Worm (Caenorhabditis elegans) whole organism, L2 larva: Measurements from ENCODE around the gene rde-1.

Source experiments
- C34F6.9 ChIP-seq: fragments of 150-350 bp; optimal IDR thresholded peaks from 2 replicates; lab custom pipeline; 2014; ENCODE audit warnings: missing biosample characterization, missing genetic modification characterization
- R02D3.7 ChIP-seq: fragments of 150-350 bp; optimal IDR thresholded peaks from 2 replicates; lab custom pipeline; 2014; ENCODE audit warnings: missing biosample characterization, missing genetic modification characterization
- Y55F3AM.14 ChIP-seq: fragments of 200-800 bp; sonication (Bioruptor generic); optimal IDR thresholded peaks from 2 replicates; lab custom pipeline; 2018; ENCODE audit warnings: mild to moderate bottlenecking, missing genetic modification characterization, missing compliant biosample characterization
- ama-1 ChIP-seq: fragments of 150-350 bp; optimal IDR thresholded peaks from 2 replicates; lab custom pipeline; 2018; ENCODE audit warnings: inconsistent platforms
- blmp-1 ChIP-seq: sonication (generic microtip); optimal IDR thresholded peaks from 2 replicates; lab custom pipeline; 2017; ENCODE audit warnings: missing genetic modification characterization, mild to moderate bottlenecking, missing compliant biosample characterization, antibody characterized with exemption, moderate library complexity; ENCODE audit not compliant: insufficient read depth
- ceh-16 ChIP-seq: fragments of 150-350 bp; optimal IDR thresholded peaks from 2 replicates; lab custom pipeline; 2014; ENCODE audit warnings: missing biosample characterization, missing genetic modification characterization
- ceh-82 ChIP-seq: fragments of 150-350 bp; optimal IDR thresholded peaks from 2 replicates; lab custom pipeline; 2014; ENCODE audit warnings: missing biosample characterization, missing genetic modification characterization
- crh-2 ChIP-seq: sonication (generic microtip); optimal IDR thresholded peaks from 2 replicates; lab custom pipeline; 2017; ENCODE audit warnings: missing biosample characterization, missing genetic modification characterization
- dmd-4 ChIP-seq: sonication (generic microtip); optimal IDR thresholded peaks from 2 replicates; lab custom pipeline; 2017; ENCODE audit warnings: missing biosample characterization, missing genetic modification characterization
- egl-27 ChIP-seq: sonication (generic microtip); optimal IDR thresholded peaks from 3 replicates; lab custom pipeline; 2017; ENCODE audit warnings: missing biosample characterization, missing genetic modification reagents, missing genetic modification characterization
- elt-3 ChIP-seq: sonication (generic microtip); optimal IDR thresholded peaks from 2 replicates; lab custom pipeline; 2017; ENCODE audit warnings: missing biosample characterization, missing genetic modification characterization
- fos-1 ChIP-seq: fragments of 150-350 bp; optimal IDR thresholded peaks from 2 replicates; lab custom pipeline; 2014; ENCODE audit warnings: missing biosample characterization, missing genetic modification characterization
- gmeb-1 ChIP-seq: fragments of 150-350 bp; optimal IDR thresholded peaks from 2 replicates; lab custom pipeline; 2014; ENCODE audit warnings: missing biosample characterization, missing genetic modification characterization
- lin-13 ChIP-seq: fragments of 150-350 bp; optimal IDR thresholded peaks from 2 replicates; lab custom pipeline; 2014; ENCODE audit warnings: missing biosample characterization, missing genetic modification reagents, missing genetic modification characterization
- lsy-2 ChIP-seq, 2 experiments: fragments of 150-350 bp in 1 of 2; sonication (generic microtip) in 1 of 2; optimal IDR thresholded peaks; 2 replicates each; lab custom pipeline; 2014 to 2017; ENCODE audit warnings: missing biosample characterization in 2 of 2, missing genetic modification characterization in 2 of 2
- mab-5 ChIP-seq: fragments of 150-350 bp; optimal IDR thresholded peaks from 2 replicates; lab custom pipeline; 2014; ENCODE audit warnings: missing biosample characterization, missing genetic modification characterization
- nhr-11 ChIP-seq: fragments of 150-350 bp; optimal IDR thresholded peaks from 2 replicates; lab custom pipeline; 2014; ENCODE audit warnings: missing biosample characterization, missing genetic modification characterization
- nhr-12 ChIP-seq: fragments of 150-350 bp; optimal IDR thresholded peaks from 2 replicates; lab custom pipeline; 2014; ENCODE audit warnings: missing biosample characterization, missing genetic modification characterization
- nhr-129 ChIP-seq: fragments of 150-350 bp; optimal IDR thresholded peaks from 2 replicates; lab custom pipeline; 2014; ENCODE audit warnings: missing biosample characterization, missing genetic modification characterization
- nhr-21 ChIP-seq: fragments of 150-350 bp; optimal IDR thresholded peaks from 2 replicates; lab custom pipeline; 2014; ENCODE audit warnings: missing biosample characterization, missing genetic modification characterization
- nhr-23 ChIP-seq: fragments of 150-350 bp; optimal IDR thresholded peaks from 2 replicates; lab custom pipeline; 2014; ENCODE audit warnings: missing biosample characterization, missing genetic modification reagents, missing genetic modification characterization
- nhr-25 ChIP-seq: fragments of 150-350 bp; sonication (generic microtip); optimal IDR thresholded peaks from 3 replicates; lab custom pipeline; 2014; ENCODE audit warnings: missing biosample characterization, missing genetic modification characterization
- nhr-6 ChIP-seq: fragments of 150-350 bp; optimal IDR thresholded peaks from 2 replicates; lab custom pipeline; 2014; ENCODE audit warnings: missing biosample characterization, missing genetic modification characterization
- nhr-77 ChIP-seq: fragments of 150-350 bp; optimal IDR thresholded peaks from 2 replicates; lab custom pipeline; 2014; ENCODE audit warnings: missing biosample characterization, missing genetic modification characterization
- peb-1 ChIP-seq: fragments of 150-350 bp; optimal IDR thresholded peaks from 2 replicates; lab custom pipeline; 2014; ENCODE audit warnings: missing biosample characterization, missing genetic modification characterization
- sem-4 ChIP-seq: fragments of 150-350 bp; optimal IDR thresholded peaks from 2 replicates; lab custom pipeline; 2014; ENCODE audit warnings: missing biosample characterization, missing genetic modification reagents, missing genetic modification characterization
- sma-3 ChIP-seq: sonication (generic microtip); optimal IDR thresholded peaks from 2 replicates; lab custom pipeline; 2016; ENCODE audit warnings: missing genetic modification reagents, missing genetic modification characterization, missing compliant biosample characterization
- sma-9 ChIP-seq, 2 experiments: fragments of 150-350 bp in 1 of 2; sonication (generic microtip) in 1 of 2; optimal IDR thresholded peaks; 2 replicates each; lab custom pipeline; 2014 to 2016; ENCODE audit warnings: missing genetic modification characterization in 2 of 2, mild to moderate bottlenecking in 1 of 2, missing biosample characterization in 1 of 2, missing compliant biosample characterization in 1 of 2, missing genetic modification reagents in 1 of 2, moderate library complexity in 1 of 2
- snpc-4 ChIP-seq: fragments of 150-350 bp; optimal IDR thresholded peaks from 2 replicates; lab custom pipeline; 2014; ENCODE audit warnings: missing biosample characterization, missing genetic modification characterization
- unc-39 ChIP-seq: fragments of 150-350 bp; optimal IDR thresholded peaks from 2 replicates; lab custom pipeline; 2014; ENCODE audit warnings: missing biosample characterization, missing genetic modification characterization
- unc-55 ChIP-seq: fragments of 150-350 bp; sonication (generic microtip); optimal IDR thresholded peaks from 3 replicates; lab custom pipeline; 2014; ENCODE audit warnings: missing biosample characterization, missing genetic modification reagents, missing genetic modification characterization
- unc-62 ChIP-seq: fragments of 150-350 bp; optimal IDR thresholded peaks from 2 replicates; lab custom pipeline; 2014; ENCODE audit warnings: missing biosample characterization, missing genetic modification reagents, missing genetic modification characterization
- zag-1 ChIP-seq: fragments of 150-350 bp; optimal IDR thresholded peaks from 2 replicates; lab custom pipeline; 2014; ENCODE audit warnings: missing biosample characterization, missing genetic modification characterization
- ztf-1 ChIP-seq: fragments of 200-800 bp; sonication (Bioruptor generic); conservative IDR thresholded peaks from 2 replicates; pipeline ENCODE4 v1.3.6; 2022; ENCODE audit warnings: missing genetic modification characterization, missing compliant biosample characterization
- ztf-4 ChIP-seq: fragments of 150-350 bp; optimal IDR thresholded peaks from 2 replicates; lab custom pipeline; 2014; ENCODE audit warnings: missing biosample characterization, missing genetic modification characterization

Gene rde-1

DNA sequence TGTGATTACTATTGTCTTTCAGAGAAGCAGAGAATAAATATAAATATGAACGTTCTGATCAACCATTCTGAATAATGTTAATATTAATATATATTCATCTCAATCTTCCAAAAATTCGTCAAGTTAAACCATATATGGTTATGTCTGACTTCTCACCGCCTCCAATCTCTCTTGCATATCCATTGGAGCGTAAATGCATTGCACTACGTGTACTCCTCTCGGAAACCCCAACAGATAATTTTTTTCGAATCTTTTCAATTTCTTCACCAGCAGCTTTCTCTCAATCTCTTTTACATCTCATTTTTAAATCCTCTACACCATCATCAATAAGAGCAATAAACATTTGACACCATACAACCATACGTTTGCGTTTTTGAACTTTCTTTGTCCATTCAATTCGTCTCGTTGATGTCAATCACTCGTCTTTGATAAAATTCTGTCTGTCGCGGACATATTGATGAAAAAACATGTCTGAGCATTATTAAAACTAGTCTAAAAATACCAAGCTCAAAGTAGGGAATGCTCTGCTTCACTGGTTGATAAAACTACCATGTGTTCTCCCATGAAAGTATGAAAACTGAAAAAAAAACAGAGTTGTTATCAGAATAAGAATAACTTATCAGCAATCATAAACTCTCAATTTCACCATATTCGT is 12.0 kb upstream of the rde-1 start:
- TF ChIP-seq lsy-2 (tag; optimal IDR thresholded peaks at IDR 0.05; lab: Kevin White, UChicago) (peak in 1 of 2 experiments; percentile 81), unc-62 (no peak), nhr-23 (tag; lab: Kevin White, UChicago) (no peak), mab-5 (tag; lab: Kevin White, UChicago) (peak; percentile 15), zag-1 (peak; percentile 14), C34F6.9 (peak; percentile 71), ceh-82 (tag; lab: Kevin White, UChicago) (no peak), snpc-4 (tag; lab: Kevin White, UChicago) (peak; percentile 60), ztf-4 (tag; lab: Kevin White, UChicago) (no peak), nhr-77 (tag; lab: Kevin White, UChicago) (no peak), sem-4 (peak; percentile 69), nhr-129 (tag; lab: Kevin White, UChicago) (peak; percentile 72), nhr-25 (tag; lab: Kevin White, UChicago) (peak; percentile 38), nhr-21 (tag; lab: Kevin White, UChicago) (peak; percentile 1), sma-9 (GFP tag; optimal IDR thresholded peaks at IDR 0.05; lab: Kevin White, UChicago) (peak; percentile 52), sma-9 (tag; optimal IDR thresholded peaks at IDR 0.05; lab: Kevin White, UChicago) (no peak), unc-55 (GFP tag; lab: Kevin White, UChicago) (peak; percentile 87), nhr-11 (tag; lab: Kevin White, UChicago) (peak; percentile 29), lin-13 (GFP tag; lab: Kevin White, UChicago) (peak; percentile 70), R02D3.7 (tag; lab: Kevin White, UChicago) (no peak), crh-2 (tag; lab: Kevin White, UChicago) (peak; percentile 61), peb-1 (no peak)

DNA sequence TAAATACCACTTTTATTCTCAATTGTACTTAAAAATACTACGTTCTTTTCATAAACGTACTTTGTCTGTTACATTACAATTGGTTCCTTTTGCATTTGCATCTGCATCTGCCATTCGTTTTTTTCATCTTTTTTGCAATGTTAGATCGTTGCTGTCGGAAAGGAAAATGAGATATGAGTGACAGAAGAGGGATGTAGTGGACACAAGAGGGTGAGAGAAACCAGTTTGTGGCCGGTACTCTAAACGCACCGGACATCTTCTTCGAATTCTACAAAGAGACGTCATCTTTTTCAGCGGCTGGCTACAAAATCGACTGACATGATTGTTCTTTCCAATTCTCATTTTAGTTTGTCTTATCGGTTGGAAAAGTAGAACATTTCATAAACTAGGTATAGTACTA is 11.3 kb upstream of the rde-1 start:
- TF ChIP-seq fos-1 (tag; lab: Kevin White, UChicago) = no peak
- peak; percentile 55 for TF ChIP-seq blmp-1
- TF ChIP-seq crh-2 (tag; lab: Kevin White, UChicago) = peak; percentile 38
- TF ChIP-seq nhr-25 (tag; lab: Kevin White, UChicago) = peak; percentile 60
- TF ChIP-seq sma-9 (GFP tag; optimal IDR thresholded peaks at IDR 0.05; lab: Kevin White, UChicago) = peak; percentile 52
- TF ChIP-seq sma-9 (tag; optimal IDR thresholded peaks at IDR 0.05; lab: Kevin White, UChicago) = no peak
- TF ChIP-seq nhr-129 (tag; lab: Kevin White, UChicago) = peak; percentile 12
- TF ChIP-seq nhr-6 (tag; lab: Kevin White, UChicago) = peak; percentile 41
- no peak for TF ChIP-seq ama-1 (lab: Kevin White, UChicago)

DNA sequence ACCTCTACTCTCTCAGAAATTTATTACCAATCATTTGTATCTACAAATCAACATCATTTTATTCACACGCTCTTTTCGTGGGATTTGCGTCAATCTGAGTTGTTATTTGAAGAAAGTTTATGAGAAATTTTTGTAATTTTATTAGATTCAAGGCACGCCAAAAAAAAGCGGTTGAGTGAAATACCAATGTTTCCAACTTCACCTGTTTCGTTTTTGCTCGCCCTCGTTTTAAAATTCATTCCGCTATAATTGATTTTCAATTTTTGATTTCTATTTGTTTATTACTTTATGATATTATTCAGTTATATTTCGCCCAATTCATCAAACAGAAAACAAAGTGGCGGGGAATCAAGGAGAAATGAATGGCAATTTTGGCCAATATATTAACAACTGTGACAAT is 9.3 kb upstream of the rde-1 start, which contains the start of gene K08H10.10:
Gene K08H10.10, plus strand, starts transcription at position 301 of the 400 bp plus-strand sequence.
- TF ChIP-seq ceh-16 (tag; lab: Kevin White, UChicago) (no peak), unc-39 (no peak), lsy-2 (tag; optimal IDR thresholded peaks at IDR 0.05; lab: Kevin White, UChicago) (no peak), nhr-11 (tag; lab: Kevin White, UChicago) (no peak), ztf-1 (GFP tag; lab: Robert Waterston, UW) (no peak), sma-3 (GFP tag; lab: Kevin White, UChicago) (no peak), nhr-12 (tag; lab: Kevin White, UChicago) (no peak), gmeb-1 (no peak)

DNA sequence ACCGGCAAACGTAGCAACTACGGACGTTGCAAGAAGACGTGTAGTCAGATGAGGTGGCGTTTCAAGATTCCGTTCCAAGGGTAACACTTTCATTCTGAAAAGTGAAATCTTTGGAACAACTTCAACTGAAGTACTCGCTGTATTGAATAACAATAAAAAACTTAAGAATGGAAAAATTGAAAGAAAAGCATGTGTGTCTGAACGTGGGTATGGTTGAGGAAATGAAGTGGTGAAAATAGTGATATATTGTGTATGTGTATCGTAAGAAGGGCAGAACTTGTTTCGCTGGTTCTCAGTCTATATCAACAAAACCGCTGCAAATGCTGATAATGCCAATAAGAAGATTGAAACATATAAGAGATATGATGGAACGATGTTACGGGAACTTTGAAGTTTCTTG is 4.3 kb upstream of the rde-1 start, which contains the start of gene K08H10.6:
Gene K08H10.6, minus strand, starts transcription at position 101 of the 400 bp plus-strand sequence.
- TF ChIP-seq Y55F3AM.14 (GFP tag; lab: Kevin White, UChicago) = no peak
- TF ChIP-seq blmp-1 = no peak
- no peak for TF ChIP-seq lin-13 (GFP tag; lab: Kevin White, UChicago)
- no peak for TF ChIP-seq ceh-82 (tag; lab: Kevin White, UChicago)
- TF ChIP-seq unc-62 = no peak
- no peak for TF ChIP-seq elt-3
- no peak for TF ChIP-seq sma-3 (GFP tag; lab: Kevin White, UChicago)
- TF ChIP-seq unc-39 = no peak
- no peak for TF ChIP-seq sem-4

DNA sequence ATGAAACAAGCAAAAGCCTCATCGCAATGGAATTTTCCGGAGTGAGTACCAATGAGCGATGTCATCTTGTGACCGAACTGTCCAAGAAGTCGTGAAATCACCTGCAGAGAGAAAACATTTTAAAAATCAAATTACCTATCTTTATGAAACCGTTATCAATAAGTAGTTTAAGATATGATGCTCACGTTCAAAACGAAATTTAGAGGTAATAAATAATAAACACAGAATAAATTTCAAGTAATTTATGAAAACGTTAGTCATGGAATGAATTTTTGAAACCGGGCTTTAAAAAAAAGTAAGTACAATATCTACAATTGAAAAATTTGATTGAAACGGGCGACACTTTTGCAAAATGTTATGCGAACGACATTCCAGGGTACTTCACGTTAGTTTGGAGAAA is 3.8 kb downstream of the rde-1 start, which contains the start of gene C27H6.8:
Gene C27H6.8, minus strand, starts transcription at position 101 of the 400 bp plus-strand sequence.
- TF ChIP-seq unc-39 (no peak), nhr-25 (tag; lab: Kevin White, UChicago) (no peak), elt-3 (no peak), egl-27 (no peak), nhr-12 (tag; lab: Kevin White, UChicago) (no peak), nhr-23 (tag; lab: Kevin White, UChicago) (no peak), crh-2 (tag; lab: Kevin White, UChicago) (no peak), unc-62 (no peak), nhr-21 (tag; lab: Kevin White, UChicago) (no peak), unc-55 (GFP tag; lab: Kevin White, UChicago) (no peak), dmd-4 (tag; lab: Kevin White, UChicago) (no peak), fos-1 (tag; lab: Kevin White, UChicago) (no peak), ama-1 (lab: Kevin White, UChicago) (no peak), sma-9 (GFP tag; optimal IDR thresholded peaks at IDR 0.05; lab: Kevin White, UChicago) (no peak), sma-9 (tag; optimal IDR thresholded peaks at IDR 0.05; lab: Kevin White, UChicago) (no peak), gmeb-1 (no peak)
